Worm (Caenorhabditis elegans) whole organism, L4 larva: ENCODE data around the gene vha-9.

Experiments
- T26A8.4 ChIP-seq: fragments of 200-800 bp; sonication (Bioruptor generic); IDR thresholded peaks from 2 replicates; pipeline ENCODE4 v1.3.6; 2022; ENCODE audit warnings: missing genetic modification characterization, missing compliant biosample characterization
- ZK337.2 ChIP-seq: fragments of 200-800 bp; sonication (Bioruptor generic); IDR thresholded peaks from 2 replicates; pipeline ENCODE4 v1.3.6; 2022; ENCODE audit warnings: missing genetic modification reagents, missing genetic modification characterization, missing compliant biosample characterization
- ama-1 ChIP-seq: fragments of 150-350 bp; optimal IDR thresholded peaks from 2 replicates; lab custom pipeline; 2014; ENCODE audit warnings: inconsistent platforms, mixed read lengths
- arid-1 ChIP-seq: fragments of 200-800 bp; sonication (Bioruptor generic); conservative IDR thresholded peaks from 2 replicates; pipeline ENCODE4 v1.3.6; 2022; ENCODE audit warnings: missing genetic modification reagents, missing genetic modification characterization, missing compliant biosample characterization
- attf-4 ChIP-seq: sonication (generic microtip); optimal IDR thresholded peaks from 3 replicates; lab custom pipeline; 2017; ENCODE audit warnings: missing biosample characterization, missing genetic modification characterization
- ceh-32 ChIP-seq: sonication (generic microtip); optimal IDR thresholded peaks from 2 replicates; lab custom pipeline; 2016; ENCODE audit warnings: mild to moderate bottlenecking, missing genetic modification characterization, missing compliant biosample characterization; ENCODE audit not compliant: poor library complexity
- ces-1 ChIP-seq: fragments of 150-350 bp; sonication (generic microtip); optimal IDR thresholded peaks from 4 replicates; lab custom pipeline; 2014; ENCODE audit warnings: missing biosample characterization, missing genetic modification reagents, missing genetic modification characterization
- cey-2 ChIP-seq: sonication (generic microtip); optimal IDR thresholded peaks from 3 replicates; lab custom pipeline; 2017; ENCODE audit warnings: missing genetic modification characterization, mild to moderate bottlenecking, missing compliant biosample characterization, antibody characterized with exemption, borderline replicate concordance; ENCODE audit not compliant: insufficient read depth
- ctbp-1 ChIP-seq: fragments of 200-800 bp; sonication (Bioruptor generic); IDR thresholded peaks from 2 replicates; pipeline ENCODE4 v1.3.6; 2022; ENCODE audit warnings: missing genetic modification reagents, missing genetic modification characterization, missing compliant biosample characterization
- daf-12 ChIP-seq: fragments of 150-350 bp; optimal IDR thresholded peaks from 2 replicates; lab custom pipeline; 2014; ENCODE audit warnings: missing biosample characterization, missing genetic modification reagents, missing genetic modification characterization
- dmd-6 ChIP-seq: fragments of 200-800 bp; sonication (Bioruptor generic); IDR thresholded peaks from 2 replicates; pipeline ENCODE4 v1.3.6; 2022; ENCODE audit warnings: missing genetic modification reagents, missing genetic modification characterization, missing compliant biosample characterization
- dmd-8 ChIP-seq: fragments of 200-800 bp; sonication (Bioruptor generic); IDR thresholded peaks from 2 replicates; pipeline ENCODE4 v1.3.6; 2022; ENCODE audit warnings: missing genetic modification characterization, missing compliant biosample characterization
- dpl-1 ChIP-seq: fragments of 150-350 bp; optimal IDR thresholded peaks from 2 replicates; lab custom pipeline; 2014; ENCODE audit warnings: missing biosample characterization, missing genetic modification reagents, missing genetic modification characterization
- duxl-1 ChIP-seq: sonication (generic microtip); optimal IDR thresholded peaks from 2 replicates; lab custom pipeline; 2016; ENCODE audit warnings: mild to moderate bottlenecking, missing genetic modification characterization, moderate library complexity, missing compliant biosample characterization; ENCODE audit not compliant: poor library complexity
- fkh-10 ChIP-seq: fragments of 150-350 bp; optimal IDR thresholded peaks from 2 replicates; lab custom pipeline; 2014; ENCODE audit warnings: missing biosample characterization, missing genetic modification reagents, missing genetic modification characterization
- hif-1 ChIP-seq, 2 experiments: sonication (generic microtip); optimal IDR thresholded peaks; 2 replicates each; lab custom pipeline; 2016 to 2017; ENCODE audit warnings: missing compliant biosample characterization in 2 of 2, missing genetic modification characterization in 2 of 2, missing genetic modification reagents in 2 of 2, missing genotype in 2 of 2, mild to moderate bottlenecking in 1 of 2
- hlh-30 ChIP-seq: sonication (generic microtip); optimal IDR thresholded peaks from 2 replicates; lab custom pipeline; 2017; ENCODE audit warnings: antibody characterized with exemption, mild to moderate bottlenecking, missing genetic modification characterization, missing compliant biosample characterization; ENCODE audit not compliant: insufficient read depth
- hmg-1.1 ChIP-seq: fragments of 200-800 bp; sonication (Bioruptor generic); IDR thresholded peaks from 2 replicates; pipeline ENCODE4 v1.3.6; 2022; ENCODE audit warnings: missing genetic modification reagents, missing genetic modification characterization, missing compliant biosample characterization
- jun-1 ChIP-seq: fragments of 150-350 bp; optimal IDR thresholded peaks from 2 replicates; lab custom pipeline; 2014; ENCODE audit warnings: missing biosample characterization, missing genetic modification reagents, missing genetic modification characterization
- lin-13 ChIP-seq: fragments of 150-350 bp; optimal IDR thresholded peaks from 2 replicates; lab custom pipeline; 2014; ENCODE audit warnings: missing biosample characterization, missing genetic modification reagents, missing genetic modification characterization
- lin-15B ChIP-seq: fragments of 150-350 bp; sonication (generic microtip); optimal IDR thresholded peaks from 3 replicates; lab custom pipeline; 2014; ENCODE audit warnings: missing biosample characterization, missing genetic modification characterization
- lin-38 ChIP-seq: fragments of 200-800 bp; sonication (Bioruptor generic); IDR thresholded peaks from 2 replicates; pipeline ENCODE4 v1.3.6; 2022; ENCODE audit warnings: missing genetic modification reagents, missing genetic modification characterization, missing compliant biosample characterization
- lin-39 ChIP-seq: fragments of 150-350 bp; optimal IDR thresholded peaks from 2 replicates; lab custom pipeline; 2014; ENCODE audit warnings: missing biosample characterization, missing genetic modification reagents, missing genetic modification characterization
- lir-3 ChIP-seq: sonication (generic microtip); optimal IDR thresholded peaks from 2 replicates; lab custom pipeline; 2016; ENCODE audit warnings: mild to moderate bottlenecking, missing genetic modification characterization, missing compliant biosample characterization
- madf-5 ChIP-seq, 2 experiments: fragments of 200-800 bp; sonication (Bioruptor generic); IDR thresholded peaks; 2 replicates each; pipeline ENCODE4 v1.3.6; 2022; ENCODE audit warnings: missing compliant biosample characterization in 2 of 2, missing genetic modification characterization in 2 of 2
- mep-1 ChIP-seq: fragments of 150-350 bp; sonication (generic microtip); optimal IDR thresholded peaks from 3 replicates; lab custom pipeline; 2014; ENCODE audit warnings: missing biosample characterization, missing genetic modification characterization
- nhr-10 ChIP-seq: fragments of 150-350 bp; optimal IDR thresholded peaks from 2 replicates; lab custom pipeline; 2014; ENCODE audit warnings: missing biosample characterization, missing genetic modification characterization
- nhr-102 ChIP-seq: sonication (generic microtip); optimal IDR thresholded peaks from 2 replicates; lab custom pipeline; 2016; ENCODE audit warnings: mild to moderate bottlenecking, missing genetic modification characterization, moderate library complexity, missing compliant biosample characterization
- nhr-11 ChIP-seq: fragments of 150-350 bp; optimal IDR thresholded peaks from 2 replicates; lab custom pipeline; 2014; ENCODE audit warnings: missing biosample characterization, missing genetic modification characterization
- nhr-111 ChIP-seq: fragments of 200-800 bp; sonication (Bioruptor generic); optimal IDR thresholded peaks from 2 replicates; lab custom pipeline; 2018; ENCODE audit warnings: mild to moderate bottlenecking, missing genetic modification characterization, missing compliant biosample characterization
- nhr-237 ChIP-seq: sonication (generic microtip); optimal IDR thresholded peaks from 2 replicates; lab custom pipeline; 2017; ENCODE audit warnings: missing biosample characterization, missing genetic modification characterization
- nhr-25 ChIP-seq: sonication (generic microtip); optimal IDR thresholded peaks from 2 replicates; lab custom pipeline; 2017; ENCODE audit warnings: missing genetic modification characterization, mild to moderate bottlenecking, missing compliant biosample characterization, antibody characterized with exemption, moderate library complexity, borderline replicate concordance; ENCODE audit not compliant: insufficient read depth
- nhr-28 ChIP-seq: fragments of 150-350 bp; optimal IDR thresholded peaks from 2 replicates; lab custom pipeline; 2014; ENCODE audit warnings: missing biosample characterization, missing genetic modification characterization
- nhr-48 ChIP-seq: sonication (generic microtip); optimal IDR thresholded peaks from 2 replicates; lab custom pipeline; 2016; ENCODE audit warnings: mild to moderate bottlenecking, missing genetic modification characterization, missing compliant biosample characterization
- pha-4 ChIP-seq, 2 experiments: fragments of 150-350 bp in 1 of 2; fragments of 200-800 bp in 1 of 2; sonication (Bioruptor generic) in 1 of 2; IDR thresholded peaks in 1 of 2; optimal IDR thresholded peaks in 1 of 2; 2 replicates each; pipeline versions ENCODE4 v1.3.6 to Lab custom; 2014 to 2022; ENCODE audit warnings: missing genetic modification characterization in 2 of 2, missing genetic modification reagents in 2 of 2, missing biosample characterization in 1 of 2, missing compliant biosample characterization in 1 of 2
- saeg-2 ChIP-seq: fragments of 200-800 bp; sonication (Bioruptor generic); IDR thresholded peaks from 2 replicates; pipeline ENCODE4 v1.3.6; 2022; ENCODE audit warnings: missing genetic modification reagents, missing genetic modification characterization, missing compliant biosample characterization
- sdz-12 ChIP-seq: fragments of 200-800 bp; sonication (Bioruptor generic); optimal IDR thresholded peaks from 2 replicates; lab custom pipeline; 2018; ENCODE audit warnings: mild to moderate bottlenecking, missing genetic modification characterization, missing compliant biosample characterization
- skn-1 ChIP-seq: fragments of 150-350 bp; optimal IDR thresholded peaks from 2 replicates; lab custom pipeline; 2014; ENCODE audit warnings: missing biosample characterization, missing genetic modification characterization
- snpc-1.2 ChIP-seq: fragments of 200-800 bp; sonication (Bioruptor generic); IDR thresholded peaks from 2 replicates; pipeline ENCODE4 v1.3.6; 2022; ENCODE audit warnings: missing genetic modification reagents, missing genetic modification characterization, missing compliant biosample characterization
- tag-97 ChIP-seq: fragments of 200-800 bp; sonication (Bioruptor generic); IDR thresholded peaks from 2 replicates; pipeline ENCODE4 v1.3.6; 2022; ENCODE audit warnings: missing genetic modification characterization, missing compliant biosample characterization
- tra-1 ChIP-seq: fragments of 200-800 bp; sonication (Bioruptor generic); IDR thresholded peaks from 2 replicates; pipeline ENCODE4 v1.3.6; 2022; ENCODE audit warnings: missing genetic modification reagents, missing genetic modification characterization, missing compliant biosample characterization
- unc-130 ChIP-seq: sonication (generic microtip); optimal IDR thresholded peaks from 2 replicates; lab custom pipeline; 2016; ENCODE audit warnings: missing genetic modification reagents, missing genetic modification characterization, missing compliant biosample characterization
- vab-7 ChIP-seq: fragments of 200-800 bp; sonication (Bioruptor generic); IDR thresholded peaks from 2 replicates; pipeline ENCODE4 v1.3.6; 2022; ENCODE audit warnings: missing genetic modification reagents, missing genetic modification characterization, missing compliant biosample characterization
- zfp-2 ChIP-seq: sonication (generic microtip); optimal IDR thresholded peaks from 2 replicates; lab custom pipeline; 2016; ENCODE audit warnings: mild to moderate bottlenecking, missing genetic modification characterization, missing compliant biosample characterization
- zfp-3 ChIP-seq: fragments of 200-800 bp; sonication (Bioruptor generic); conservative IDR thresholded peaks from 2 replicates; pipeline ENCODE4 v1.3.6; 2022; ENCODE audit warnings: missing genetic modification reagents, missing genetic modification characterization, missing compliant biosample characterization
- zip-11 ChIP-seq: fragments of 200-800 bp; sonication (Bioruptor generic); IDR thresholded peaks from 2 replicates; pipeline ENCODE4 v1.3.6; 2022; ENCODE audit warnings: missing genetic modification characterization, missing compliant biosample characterization
- ztf-11 ChIP-seq: fragments of 150-350 bp; optimal IDR thresholded peaks from 2 replicates; lab custom pipeline; 2014; ENCODE audit warnings: missing biosample characterization, missing genetic modification characterization

Gene vha-9

ce11 chrII:10279561-10279960 is 24.0 kb downstream of the vha-9 start, which contains the start of gene ZK971.1:
TSS of gene ZK971.1 (minus strand) at chrII:10279661.
- TF ChIP-seq nhr-48 (tag; lab: Kevin White, UChicago) (no peak), hmg-1.1 (no peak), daf-12 (tag; lab: Kevin White, UChicago) (no peak), nhr-237 (tag; lab: Kevin White, UChicago) (no peak), nhr-10 (no peak), T26A8.4 (no peak), jun-1 (tag; lab: Kevin White, UChicago) (no peak), lin-38 (GFP tag; lab: Robert Waterston, UW) (no peak), unc-130 (GFP tag; lab: Kevin White, UChicago) (no peak), dmd-6 (GFP tag; lab: Robert Waterston, UW) (no peak), zip-11 (GFP tag; lab: Robert Waterston, UW) (no peak), zfp-2 (tag; lab: Kevin White, UChicago) (no peak), vab-7 (GFP tag; lab: Robert Waterston, UW) (no peak), ama-1 (lab: Kevin White, UChicago) (no peak), lin-39 (no peak), hlh-30 (tag; lab: Kevin White, UChicago) (no peak), lin-13 (no peak), dpl-1 (GFP tag; lab: Kevin White, UChicago) (no peak), zfp-3 (GFP tag; lab: Robert Waterston, UW) (no peak), snpc-1.2 (GFP tag; lab: Robert Waterston, UW) (no peak)

DNA sequence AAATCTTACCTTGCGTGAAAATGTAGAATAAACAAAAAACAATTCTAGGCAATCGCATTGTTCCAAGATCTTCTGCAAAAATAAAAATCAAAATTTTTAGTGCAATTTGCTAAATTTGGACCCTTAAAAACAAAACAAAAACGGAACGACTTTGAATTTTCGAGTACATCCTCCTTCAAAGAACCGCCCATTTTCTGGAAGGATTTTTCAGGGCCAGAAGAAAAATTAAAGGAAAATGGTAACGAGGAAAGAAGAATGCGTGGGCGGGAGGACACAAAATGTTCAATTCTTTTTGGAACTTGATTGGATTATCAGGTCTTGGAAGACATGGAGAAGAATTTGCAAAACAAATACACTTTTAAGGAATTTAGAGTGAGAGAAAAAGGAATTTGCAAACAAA is 32.4 kb downstream of the vha-9 start, which contains the start of gene F54B3.4:
Gene F54B3.4 (minus strand): TSS at position 101 of the 400 bp plus-strand sequence.
- TF ChIP-seq lin-15B (no peak), skn-1 (tag; lab: Kevin White, UChicago) (no peak), tra-1 (GFP tag; lab: Robert Waterston, UW) (no peak), sdz-12 (GFP tag; lab: Kevin White, UChicago) (no peak), nhr-11 (no peak), arid-1 (GFP tag; lab: Robert Waterston, UW) (no peak), nhr-111 (GFP tag; lab: Kevin White, UChicago) (no peak), dmd-8 (GFP tag; lab: Robert Waterston, UW) (no peak), ctbp-1 (GFP tag; lab: Robert Waterston, UW) (no peak), lin-13 (no peak), attf-4 (tag; lab: Kevin White, UChicago) (no peak), fkh-10 (GFP tag; lab: Kevin White, UChicago) (no peak), lir-3 (no peak), T26A8.4 (no peak), nhr-10 (no peak), zip-11 (GFP tag; lab: Robert Waterston, UW) (no peak)
- TF ChIP-seq, all 104 proteins: peak for 0

- TF ChIP-seq duxl-1 (tag; lab: Kevin White, UChicago) (no peak), cey-2 (tag; lab: Kevin White, UChicago) (no peak), tag-97 (GFP tag; lab: Robert Waterston, UW) (no peak), saeg-2 (GFP tag; lab: Robert Waterston, UW) (no peak), mep-1 (tag; lab: Kevin White, UChicago) (no peak), sdz-12 (GFP tag; lab: Kevin White, UChicago) (no peak), nhr-25 (tag; lab: Kevin White, UChicago) (no peak), madf-5 (GFP tag; IDR thresholded peaks at IDR 0.05; lab: Robert Waterston, UW) (no peak), ZK337.2 (GFP tag; lab: Robert Waterston, UW) (no peak), dmd-6 (GFP tag; lab: Robert Waterston, UW) (no peak), hif-1 (tag; optimal IDR thresholded peaks at IDR 0.05; lab: Kevin White, UChicago) (no peak), daf-12 (tag; lab: Kevin White, UChicago) (no peak), nhr-28 (tag; lab: Kevin White, UChicago) (no peak), ztf-11 (no peak), pha-4 (GFP tag; IDR thresholded peaks at IDR 0.05; lab: Robert Waterston, UW) (no peak), pha-4 (tag; optimal IDR thresholded peaks at IDR 0.05; lab: Kevin White, UChicago) (no peak), ceh-32 (tag; lab: Kevin White, UChicago) (no peak), zfp-2 (tag; lab: Kevin White, UChicago) (no peak), snpc-1.2 (GFP tag; lab: Robert Waterston, UW) (no peak), ces-1 (GFP tag; lab: Kevin White, UChicago) (no peak), nhr-102 (tag; lab: Kevin White, UChicago) (no peak)
- TF ChIP-seq, all 104 proteins: peak for 0
These were observed 33.5 kb downstream of the vha-9 start, which contains the start of gene F54B3.2 for ce11 chrII:10270052-10270451. TSS of gene F54B3.2 (minus strand) at chrII:10270152.
